Worm (Caenorhabditis elegans): Measurements from ENCODE around the gene T10G3.8.

T10G3.8 gene

ce11 chrV:13464123-13464522 is 12.1 kb downstream of the T10G3.8 start:
- TF ChIP-seq R02D3.7 (tag; optimal IDR thresholded peaks at IDR 0.05) = no peak
- peak; percentile 34 for TF ChIP-seq nhr-25 (tag; optimal IDR thresholded peaks at IDR 0.05)
- TF ChIP-seq elt-2 (tag; optimal IDR thresholded peaks at IDR 0.05) = peak; percentile 9
- TF ChIP-seq skn-1 (tag; optimal IDR thresholded peaks at IDR 0.05) = peak; percentile 49

DNA sequence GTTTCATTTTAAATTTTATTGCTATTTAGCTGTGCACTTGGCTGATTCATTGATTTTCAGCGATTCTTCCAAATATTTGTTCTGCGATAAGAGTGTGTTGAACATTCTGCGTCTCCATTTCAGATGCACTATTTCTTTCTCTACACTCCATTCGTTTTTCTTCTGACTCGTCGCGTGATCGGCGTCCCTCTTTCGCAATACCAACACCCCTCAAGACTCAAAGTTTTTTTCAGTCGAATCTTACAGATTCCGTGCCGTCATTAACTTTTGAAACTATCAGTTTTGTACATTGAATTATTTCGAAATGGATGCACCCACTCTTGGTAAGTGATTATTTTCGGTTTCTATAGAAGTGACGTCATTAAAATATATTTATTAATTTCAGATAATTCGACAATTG is 13.3 kb downstream of the T10G3.8 start, which contains the start of gene frm-10:
Gene frm-10 (plus strand): TSS at position 234 of the 400 bp plus-strand sequence.
- TF ChIP-seq nhr-23 (tag; optimal IDR thresholded peaks at IDR 0.05) (peak; percentile 53), unc-62 (GFP tag; optimal IDR thresholded peaks at IDR 0.05) (no peak), zag-1 (tag; optimal IDR thresholded peaks at IDR 0.05) (no peak), fos-1 (tag; optimal IDR thresholded peaks at IDR 0.05) (no peak), nhr-25 (tag; optimal IDR thresholded peaks at IDR 0.05) (peak; percentile 36), nhr-67 (tag; optimal IDR thresholded peaks at IDR 0.05) (no peak), ceh-16 (tag; optimal IDR thresholded peaks at IDR 0.05) (no peak), pha-4 (tag; optimal IDR thresholded peaks at IDR 0.05) (peak; percentile 87), fkh-10 (GFP tag; optimal IDR thresholded peaks at IDR 0.05) (no peak), skn-1 (tag; optimal IDR thresholded peaks at IDR 0.05) (peak; percentile 28), jun-1 (tag; optimal IDR thresholded peaks at IDR 0.05) (peak; percentile 28), ZK546.5 (tag; optimal IDR thresholded peaks at IDR 0.05) (no peak), ceh-28 (tag; optimal IDR thresholded peaks at IDR 0.05) (peak; percentile 68), mml-1 (tag; optimal IDR thresholded peaks at IDR 0.05) (no peak), nhr-237 (tag; optimal IDR thresholded peaks at IDR 0.05) (no peak), lin-39 (tag; optimal IDR thresholded peaks at IDR 0.05) (peak; percentile 45), snpc-4 (tag; optimal IDR thresholded peaks at IDR 0.05) (peak; percentile 51), mdl-1 (tag; optimal IDR thresholded peaks at IDR 0.05) (no peak), lin-15B (tag; optimal IDR thresholded peaks at IDR 0.05) (peak; percentile 53), daf-12 (tag; optimal IDR thresholded peaks at IDR 0.05) (no peak), nhr-43 (tag; optimal IDR thresholded peaks at IDR 0.05; ENCODE audit: poor library complexity, severe bottlenecking) (peak; percentile 12), aly-2 (tag; optimal IDR thresholded peaks at IDR 0.05) (no peak), elt-3 (tag; optimal IDR thresholded peaks at IDR 0.05) (no peak), nfya-1 (tag; optimal IDR thresholded peaks at IDR 0.05; ENCODE audit: insufficient read depth) (peak; percentile 67), hmg-11 (tag; optimal IDR thresholded peaks at IDR 0.05) (peak; percentile 90), sea-2 (GFP tag; optimal IDR thresholded peaks at IDR 0.05) (no peak), nhr-12 (tag; optimal IDR thresholded peaks at IDR 0.05) (no peak), unc-39 (tag; optimal IDR thresholded peaks at IDR 0.05) (no peak), ceh-82 (tag; optimal IDR thresholded peaks at IDR 0.05) (no peak), nhr-11 (tag; optimal IDR thresholded peaks at IDR 0.05) (peak; percentile 31), tbx-2 (tag; optimal IDR thresholded peaks at IDR 0.05) (no peak), nhr-28 (tag; optimal IDR thresholded peaks at IDR 0.05) (no peak), lsy-12 (tag; optimal IDR thresholded peaks at IDR 0.05) (peak; percentile 9), elt-1 (tag; optimal IDR thresholded peaks at IDR 0.05) (no peak), egl-27 (tag; optimal IDR thresholded peaks at IDR 0.05) (no peak), R02D3.7 (tag; optimal IDR thresholded peaks at IDR 0.05) (no peak), egl-5 (tag; optimal IDR thresholded peaks at IDR 0.05) (no peak), elt-2 (tag; optimal IDR thresholded peaks at IDR 0.05) (peak; percentile 89), ceh-9 (tag; optimal IDR thresholded peaks at IDR 0.05) (no peak), pqm-1 (tag; optimal IDR thresholded peaks at IDR 0.05) (peak; percentile 100), ama-1 (optimal IDR thresholded peaks at IDR 0.05) (no peak), nhr-76 (tag; optimal IDR thresholded peaks at IDR 0.05) (no peak), ztf-11 (tag; optimal IDR thresholded peaks at IDR 0.05) (no peak), eor-1 (tag; optimal IDR thresholded peaks at IDR 0.05) (no peak)

Measured in whole organism, L3 larva.